Fruit fly (Drosophila melanogaster) whole organism, embryonic: ENCODE results near the gene tth.

Source experiments
- Atf-2 ChIP-seq: fragments of 200-800 bp; sonication (Bioruptor generic); optimal IDR thresholded peaks from 2 replicates; lab custom pipeline; 2016; ENCODE audit warnings: missing biosample characterization, missing genetic modification characterization
- Blimp-1 ChIP-seq: fragments of 200-800 bp; sonication (Bioruptor generic); optimal IDR thresholded peaks from 3 replicates; lab custom pipeline; 2018; ENCODE audit warnings: missing biosample characterization, missing genetic modification characterization, mild to moderate bottlenecking, moderate library complexity, missing genetic modification reagents
- CG10147 ChIP-seq: fragments of 200-800 bp; sonication (Bioruptor generic); optimal IDR thresholded peaks from 2 replicates; lab custom pipeline; 2019; ENCODE audit warnings: missing biosample characterization, mild to moderate bottlenecking, missing genetic modification characterization, moderate library complexity
- CG12071 ChIP-seq: fragments of 200-800 bp; sonication (Bioruptor generic); optimal IDR thresholded peaks from 3 replicates; lab custom pipeline; 2018; ENCODE audit warnings: missing biosample characterization, mild to moderate bottlenecking, missing genetic modification characterization
- CG12659 ChIP-seq: fragments of 200-800 bp; sonication (Bioruptor generic); optimal IDR thresholded peaks from 3 replicates; lab custom pipeline; 2017; ENCODE audit warnings: mild to moderate bottlenecking, missing biosample characterization, missing genetic modification reagents, missing genetic modification characterization
- CG16813 ChIP-seq: fragments of 200-800 bp; sonication (Bioruptor generic); IDR thresholded peaks from 3 replicates; pipeline ENCODE4 v1.3.6; 2022; ENCODE audit warnings: missing biosample characterization, missing genetic modification characterization; ENCODE audit not compliant: partially characterized antibody
- CG30020 ChIP-seq: fragments of 200-800 bp; optimal IDR thresholded peaks from 2 replicates; lab custom pipeline; 2019; ENCODE audit warnings: missing biosample characterization, mild to moderate bottlenecking, missing genetic modification characterization, moderate library complexity
- CG34422 ChIP-seq: fragments of 200-800 bp; sonication (Bioruptor generic); IDR thresholded peaks from 3 replicates; pipeline ENCODE4 v1.3.6; 2022; ENCODE audit warnings: missing biosample characterization, missing genetic modification characterization
- CG6813 ChIP-seq: fragments of 200-800 bp; sonication (Bioruptor generic); optimal IDR thresholded peaks from 2 replicates; lab custom pipeline; 2017; ENCODE audit warnings: missing biosample characterization, missing genetic modification characterization, mild to moderate bottlenecking, moderate library complexity, missing genetic modification reagents
- CG7372 ChIP-seq: fragments of 200-800 bp; sonication (Bioruptor generic); IDR thresholded peaks from 2 replicates; pipeline ENCODE4 v1.3.6; 2022; ENCODE audit warnings: missing biosample characterization, missing genetic modification characterization
- CG8290 ChIP-seq, 3 experiments: fragments of 200-800 bp; sonication (Bioruptor generic); optimal IDR thresholded peaks; 2 replicates each; lab custom pipeline; 2016 to 2019; ENCODE audit warnings: missing biosample characterization in 3 of 3, missing genetic modification characterization in 3 of 3, mild to moderate bottlenecking in 2 of 3, moderate library complexity in 1 of 3
- CG8478 ChIP-seq: fragments of >200 bp; optimal IDR thresholded peaks from 2 replicates; lab custom pipeline; 2018
- CG8765 ChIP-seq: fragments of 200-800 bp; sonication (Bioruptor generic); IDR thresholded peaks from 2 replicates; pipeline ENCODE4 v1.3.6; 2022; ENCODE audit warnings: missing biosample characterization, missing genetic modification characterization
- CG9876 ChIP-seq: fragments of 200-800 bp; sonication (Bioruptor generic); optimal IDR thresholded peaks from 2 replicates; lab custom pipeline; 2016; ENCODE audit warnings: missing biosample characterization, missing genetic modification characterization
- CTCF ChIP-seq: fragments of 200-800 bp; sonication (Bioruptor generic); optimal IDR thresholded peaks from 2 replicates; lab custom pipeline; 2017; ENCODE audit warnings: missing biosample characterization, mild to moderate bottlenecking, missing genetic modification characterization, moderate library complexity
- Camta ChIP-seq: fragments of 200-800 bp; sonication (Bioruptor generic); optimal IDR thresholded peaks from 2 replicates; lab custom pipeline; 2016; ENCODE audit warnings: missing biosample characterization, missing genetic modification characterization
- Dbx ChIP-seq: fragments of 200-800 bp; sonication (Bioruptor generic); IDR thresholded peaks from 3 replicates; pipeline ENCODE4 v1.3.6; 2022; ENCODE audit warnings: missing biosample characterization, missing genetic modification characterization
- Dip3 ChIP-seq: fragments of 200-800 bp; sonication (Bioruptor generic); optimal IDR thresholded peaks from 3 replicates; lab custom pipeline; 2016; ENCODE audit warnings: missing biosample characterization, missing genetic modification characterization
- Ets65A ChIP-seq: fragments of 200-800 bp; sonication (Bioruptor generic); peaks from one replicate; lab custom pipeline; 2016; ENCODE audit warnings: missing biosample characterization, missing genetic modification characterization
- Fer3 ChIP-seq: fragments of 200-800 bp; sonication (Bioruptor generic); optimal IDR thresholded peaks from 2 replicates; lab custom pipeline; 2018; ENCODE audit warnings: missing biosample characterization, mild to moderate bottlenecking, missing genetic modification characterization, moderate library complexity
- HmgD ChIP-seq: fragments of 200-800 bp; sonication (Bioruptor generic); optimal IDR thresholded peaks from 3 replicates; lab custom pipeline; 2016; ENCODE audit warnings: missing biosample characterization, missing genetic modification characterization
- HmgZ ChIP-seq: fragments of 200-800 bp; sonication (Bioruptor generic); optimal IDR thresholded peaks from 2 replicates; lab custom pipeline; 2018; ENCODE audit warnings: missing biosample characterization, mild to moderate bottlenecking, missing genetic modification characterization
- NK7.1 ChIP-seq: fragments of 200-800 bp; sonication (Bioruptor generic); optimal IDR thresholded peaks from 3 replicates; lab custom pipeline; 2016; ENCODE audit warnings: missing biosample characterization, missing genetic modification characterization
- Oli ChIP-seq: fragments of 200-800 bp; sonication (Bioruptor generic); optimal IDR thresholded peaks from 2 replicates; lab custom pipeline; 2018; ENCODE audit warnings: missing biosample characterization, mild to moderate bottlenecking, missing genetic modification characterization, moderate library complexity
- Ravus ChIP-seq: fragments of 200-800 bp; sonication (Bioruptor generic); IDR thresholded peaks from 2 replicates; pipeline ENCODE4 v1.3.6; 2022; ENCODE audit warnings: missing biosample characterization, missing genetic modification characterization
- Rfx ChIP-seq: fragments of 200-800 bp; sonication (Bioruptor generic); IDR thresholded peaks from 2 replicates; pipeline ENCODE4 v1.3.6; 2022; ENCODE audit warnings: missing biosample characterization, missing genetic modification characterization
- Side ChIP-seq: fragments of 200-800 bp; sonication (Bioruptor generic); optimal IDR thresholded peaks from 2 replicates; lab custom pipeline; 2016; ENCODE audit warnings: missing biosample characterization, missing genetic modification characterization
- Sry-δ ChIP-seq: fragments of 200-800 bp; sonication (Bioruptor generic); optimal IDR thresholded peaks from 2 replicates; lab custom pipeline; 2016; ENCODE audit warnings: missing biosample characterization, missing genetic modification characterization
- Tbp ChIP-seq: fragments of >200 bp; optimal IDR thresholded peaks from 2 replicates; lab custom pipeline; 2018; ENCODE audit warnings: missing biosample characterization, missing genetic modification characterization
- Trl ChIP-seq, 3 experiments: fragments of >200 bp in 2 of 3; fragments of 200-800 bp in 1 of 3; sonication (Bioruptor generic) in 1 of 3; optimal IDR thresholded peaks; 2 replicates in 1 of 3; 3 replicates in 2 of 3; lab custom pipeline; 2016 to 2017; ENCODE audit warnings: missing biosample characterization in 1 of 3, missing genetic modification characterization in 1 of 3
- ac ChIP-seq: fragments of 200-800 bp; sonication (Bioruptor generic); optimal IDR thresholded peaks from 3 replicates; lab custom pipeline; 2017; ENCODE audit warnings: missing biosample characterization, mild to moderate bottlenecking, missing genetic modification characterization
- aop ChIP-seq: fragments of 200-800 bp; sonication (Bioruptor generic); IDR thresholded peaks from 2 replicates; pipeline ENCODE4 v1.3.6; 2022; ENCODE audit warnings: missing biosample characterization, missing genetic modification characterization
- cad ChIP-seq: fragments of >200 bp; optimal IDR thresholded peaks from 2 replicates; lab custom pipeline; 2017; ENCODE audit warnings: missing biosample characterization, missing genetic modification characterization
- esg ChIP-seq: fragments of 200-800 bp; sonication (Bioruptor generic); conservative IDR thresholded peaks from 2 replicates; pipeline ENCODE4 v1.3.6; 2022; ENCODE audit warnings: missing biosample characterization, missing genetic modification characterization
- exex ChIP-seq: fragments of 200-800 bp; sonication (Bioruptor generic); optimal IDR thresholded peaks from 4 replicates; lab custom pipeline; 2018; ENCODE audit warnings: missing biosample characterization, mild to moderate bottlenecking, missing genetic modification characterization, moderate library complexity
- fd102C ChIP-seq: fragments of 200-800 bp; sonication (Bioruptor generic); optimal IDR thresholded peaks from 2 replicates; lab custom pipeline; 2018; ENCODE audit warnings: missing biosample characterization, mild to moderate bottlenecking, missing genetic modification characterization, moderate library complexity
- fd3F ChIP-seq: fragments of 200-800 bp; sonication (Bioruptor generic); optimal IDR thresholded peaks from 2 replicates; lab custom pipeline; 2018; ENCODE audit warnings: missing biosample characterization, mild to moderate bottlenecking, missing genetic modification characterization, moderate library complexity
- gem ChIP-seq: fragments of 200-800 bp; sonication (Bioruptor generic); optimal IDR thresholded peaks from 2 replicates; lab custom pipeline; 2019; ENCODE audit warnings: missing biosample characterization, mild to moderate bottlenecking, missing genetic modification characterization, moderate library complexity
- nau ChIP-seq: fragments of 200-800 bp; sonication (Bioruptor generic); optimal IDR thresholded peaks from 3 replicates; lab custom pipeline; 2017; ENCODE audit warnings: missing biosample characterization, mild to moderate bottlenecking, missing genetic modification characterization, missing genetic modification reagents
- nerfin-2 ChIP-seq: fragments of 200-800 bp; sonication (Bioruptor generic); IDR thresholded peaks from 2 replicates; pipeline ENCODE4 v1.3.6; 2022; ENCODE audit warnings: missing biosample characterization, missing genetic modification characterization; ENCODE audit not compliant: partially characterized antibody
- nom ChIP-seq: fragments of 200-800 bp; sonication (Bioruptor generic); optimal IDR thresholded peaks from 2 replicates; lab custom pipeline; 2017; ENCODE audit warnings: missing biosample characterization, missing genetic modification characterization, mild to moderate bottlenecking, moderate library complexity, missing genetic modification reagents
- pfk ChIP-seq: fragments of 200-800 bp; sonication (Bioruptor generic); optimal IDR thresholded peaks from 2 replicates; lab custom pipeline; 2018; ENCODE audit warnings: missing biosample characterization, mild to moderate bottlenecking, missing genetic modification characterization, moderate library complexity
- scrt ChIP-seq: fragments of 200-800 bp; sonication (Bioruptor generic); optimal IDR thresholded peaks from 2 replicates; lab custom pipeline; 2018; ENCODE audit warnings: missing biosample characterization, mild to moderate bottlenecking, missing genetic modification characterization, moderate library complexity
- so ChIP-seq: fragments of 200-800 bp; sonication (Bioruptor generic); IDR thresholded peaks from 3 replicates; pipeline ENCODE4 v1.3.6; 2022; ENCODE audit warnings: missing biosample characterization, missing genetic modification characterization
- sr ChIP-seq: fragments of 200-800 bp; sonication (Bioruptor generic); IDR thresholded peaks from 3 replicates; pipeline ENCODE4 v1.3.6; 2022; ENCODE audit warnings: missing biosample characterization, missing genetic modification characterization
- ssp ChIP-seq: fragments of 200-800 bp; sonication (Bioruptor generic); IDR thresholded peaks from 2 replicates; pipeline ENCODE4 v1.3.6; 2022; ENCODE audit warnings: missing biosample characterization, missing genetic modification characterization
- tin ChIP-seq: fragments of 200-800 bp; sonication (Bioruptor generic); optimal IDR thresholded peaks from 3 replicates; lab custom pipeline; 2016; ENCODE audit warnings: missing biosample characterization, missing genetic modification characterization
- tna ChIP-seq: fragments of 200-800 bp; sonication (Bioruptor generic); IDR thresholded peaks from 2 replicates; pipeline ENCODE4 v1.3.6; 2022; ENCODE audit warnings: missing biosample characterization, missing genetic modification characterization; ENCODE audit not compliant: partially characterized antibody
- usp ChIP-seq: fragments of >200 bp; optimal IDR thresholded peaks from 2 replicates; lab custom pipeline; 2017; ENCODE audit warnings: missing biosample characterization, missing genetic modification characterization
- wek ChIP-seq: fragments of 200-800 bp; sonication (Bioruptor generic); optimal IDR thresholded peaks from 3 replicates; lab custom pipeline; 2018; ENCODE audit warnings: missing biosample characterization, mild to moderate bottlenecking, missing genetic modification characterization, moderate library complexity

The tth gene

dm6 chrX:13625888-13626578 is 9.6 kb upstream of the tth start (continued):
- no peak for TF ChIP-seq CG30020 (tag; lab: Kevin White, UChicago)
- TF ChIP-seq Dip3 (GFP tag; lab: Kevin White, UChicago) = no peak
- no peak for TF ChIP-seq tin
- no peak for TF ChIP-seq aop (GFP tag; lab: Robert Waterston, UW)
- peak; percentile 16 for TF ChIP-seq CG10147 (GFP tag; lab: Kevin White, UChicago)
- no peak for TF ChIP-seq Atf-2 (GFP tag; lab: Kevin White, UChicago)
- no peak for TF ChIP-seq Oli
- no peak for TF ChIP-seq CG16813
- TF ChIP-seq HmgD (GFP tag; lab: Kevin White, UChicago) = no peak
- TF ChIP-seq Fer3 (tag; lab: Kevin White, UChicago) = peak; percentile 73
- peak; percentile 5 for TF ChIP-seq CG12659 (GFP tag; lab: Kevin White, UChicago)
- peak; percentile 46 for TF ChIP-seq wek (GFP tag; lab: Kevin White, UChicago)
- TF ChIP-seq nerfin-2 (GFP tag; lab: Robert Waterston, UW) = no peak
- peak; percentile 11 for TF ChIP-seq Camta
- no peak for TF ChIP-seq CG8478
- TF ChIP-seq exex (tag; lab: Kevin White, UChicago) = peak; percentile 16
- TF ChIP-seq NK7.1 (GFP tag; lab: Kevin White, UChicago) = no peak
- no peak for TF ChIP-seq Trl (optimal IDR thresholded peaks at IDR 0.05; lab: Kevin White, UChicago)
- TF ChIP-seq Trl (GFP tag; optimal IDR thresholded peaks at IDR 0.05; lab: Kevin White, UChicago) = peak; percentile 28
- TF ChIP-seq gem (tag; lab: Kevin White, UChicago) = peak; percentile 48
- no peak for TF ChIP-seq CTCF (GFP tag; lab: Kevin White, UChicago)
- TF ChIP-seq esg (GFP tag; lab: Robert Waterston, UW) = no peak
- peak; percentile 20; the same call in 1 of the 3 replicates for TF ChIP-seq Dbx (GFP tag; lab: Robert Waterston, UW)
- TF ChIP-seq CG34422 (GFP tag; lab: Robert Waterston, UW) = no peak
- TF ChIP-seq scrt (GFP tag; lab: Kevin White, UChicago) = peak; percentile 26
- no peak for TF ChIP-seq Tbp (GFP tag; lab: Kevin White, UChicago)
- peak; percentile 22 for TF ChIP-seq Blimp-1 (GFP tag; lab: Kevin White, UChicago)
- peak; percentile 54 for TF ChIP-seq fd3F (GFP tag; lab: Kevin White, UChicago)
- TF ChIP-seq Sry-δ (GFP tag; lab: Kevin White, UChicago) = no peak
- no peak for TF ChIP-seq Side (GFP tag; lab: Kevin White, UChicago)
- peak; percentile 89 for TF ChIP-seq sr (GFP tag; lab: Robert Waterston, UW)
- peak; percentile 55 for TF ChIP-seq CG12071 (GFP tag; lab: Kevin White, UChicago)
- peak; percentile 57 for TF ChIP-seq fd102C (GFP tag; lab: Kevin White, UChicago)
- TF ChIP-seq so (GFP tag; lab: Robert Waterston, UW) = no peak
- peak; percentile 46 for TF ChIP-seq HmgZ (tag; lab: Kevin White, UChicago)
- TF ChIP-seq tna (GFP tag; lab: Robert Waterston, UW) = no peak
- peak; percentile 17 for TF ChIP-seq ac
- TF ChIP-seq nom (GFP tag; lab: Kevin White, UChicago) = no peak
- TF ChIP-seq ssp = no peak
- TF ChIP-seq CG6813 (GFP tag; lab: Kevin White, UChicago) = peak; percentile 66
- peak; percentile 23 for TF ChIP-seq pfk (GFP tag; lab: Kevin White, UChicago)
- no peak for TF ChIP-seq Ets65A
- TF ChIP-seq CG9876 (GFP tag; lab: Kevin White, UChicago) = no peak
- no peak for TF ChIP-seq CG8290 (GFP tag; optimal IDR thresholded peaks at IDR 0.05; lab: Kevin White, UChicago)
- peak in 1 of 2 experiments; percentile 84 for TF ChIP-seq CG8290 (tag; optimal IDR thresholded peaks at IDR 0.05; lab: Kevin White, UChicago)
- no peak for TF ChIP-seq usp
- peak; percentile 36; the same call in 1 of the 2 replicates for TF ChIP-seq Rfx (GFP tag; lab: Robert Waterston, UW)
- TF ChIP-seq cad (GFP tag; lab: Kevin White, UChicago) = no peak
- TF ChIP-seq CG8765 (GFP tag; lab: Robert Waterston, UW) = no peak
- no peak for TF ChIP-seq CG7372 (GFP tag; lab: Robert Waterston, UW)
- TF ChIP-seq Ravus = no peak
- peak; percentile 34 for TF ChIP-seq nau (GFP tag; lab: Kevin White, UChicago)
